Worm (Caenorhabditis elegans): ENCODE results near the gene B0034.5.

Gene B0034.5

DNA sequence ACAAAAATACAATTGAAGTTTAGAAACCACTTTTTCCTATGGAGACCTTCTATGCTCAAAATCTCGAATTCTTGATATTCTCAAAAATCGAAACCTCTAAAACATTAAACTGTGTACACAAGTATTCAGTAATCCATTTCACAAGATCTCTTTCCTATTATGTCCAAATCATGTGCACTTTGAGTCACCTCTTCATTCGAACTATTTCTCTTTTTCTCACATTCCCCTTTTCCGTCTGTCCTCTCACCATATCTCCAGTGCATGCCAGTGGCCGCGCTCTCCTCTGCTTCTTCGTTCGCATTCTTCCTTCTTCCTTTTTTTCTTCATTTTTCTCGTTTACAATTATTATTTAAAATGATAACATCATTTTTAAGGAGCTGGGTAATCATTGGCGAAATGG lies 32.2 kb downstream of the B0034.5 start, which contains the start of gene F28B12.1:
Gene F28B12.1, plus strand, starts transcription at position 335 of the 400 bp plus-strand sequence.
- no peak for TF ChIP-seq nhr-41 (GFP tag; IDR thresholded peaks at IDR 0.05)
- no peak for TF ChIP-seq F44E2.7 (GFP tag; IDR thresholded peaks at IDR 0.05)
- TF ChIP-seq dve-1 (tag; optimal IDR thresholded peaks at IDR 0.05; ENCODE audit: insufficient read depth), result peak; percentile 28
- no peak for TF ChIP-seq mdl-1 (tag; optimal IDR thresholded peaks at IDR 0.05)
- no peak for TF ChIP-seq daf-19 (GFP tag; conservative IDR thresholded peaks at IDR 0.05)
- TF ChIP-seq lin-39 (tag; optimal IDR thresholded peaks at IDR 0.05), result no peak
- no peak for TF ChIP-seq cey-2 (tag; optimal IDR thresholded peaks at IDR 0.05; ENCODE audit: borderline replicate concordance, insufficient read depth)
- TF ChIP-seq hlh-30 (tag; optimal IDR thresholded peaks at IDR 0.05; ENCODE audit: insufficient read depth), result peak; percentile 78
- no peak for TF ChIP-seq ceh-62 (tag; optimal IDR thresholded peaks at IDR 0.05)
- no peak for TF ChIP-seq daf-16 (GFP tag; optimal IDR thresholded peaks at IDR 0.05)
- TF ChIP-seq daf-16 (tag; optimal IDR thresholded peaks at IDR 0.05), result no peak
- no peak for TF ChIP-seq lin-38 (GFP tag; IDR thresholded peaks at IDR 0.05)
- TF ChIP-seq rbr-2 (tag; optimal IDR thresholded peaks at IDR 0.05), result peak; percentile 10
- no peak for TF ChIP-seq arid-1 (GFP tag; conservative IDR thresholded peaks at IDR 0.05)
- no peak for TF ChIP-seq lin-29 (GFP tag; IDR thresholded peaks at IDR 0.05)
- TF ChIP-seq mxl-3 (GFP tag; optimal IDR thresholded peaks at IDR 0.05), result no peak
- TF ChIP-seq F26F4.8 (GFP tag; conservative IDR thresholded peaks at IDR 0.05), result no peak
- TF ChIP-seq ceh-28 (tag; optimal IDR thresholded peaks at IDR 0.05), result no peak
- TF ChIP-seq nhr-6 (tag; optimal IDR thresholded peaks at IDR 0.05), result no peak
- TF ChIP-seq mdt-29 (GFP tag; IDR thresholded peaks at IDR 0.05), result no peak
- no peak for TF ChIP-seq fos-1 (tag; optimal IDR thresholded peaks at IDR 0.05)
- peak; percentile 14 for TF ChIP-seq mep-1 (tag; optimal IDR thresholded peaks at IDR 0.05)
- TF ChIP-seq fkh-10 (GFP tag; optimal IDR thresholded peaks at IDR 0.05), result peak; percentile 16
- no peak for TF ChIP-seq lin-15B (tag; optimal IDR thresholded peaks at IDR 0.05)
- peak in 1 of 2 experiments; percentile 35 for TF ChIP-seq lsy-2 (tag; optimal IDR thresholded peaks at IDR 0.05)
- no peak for TF ChIP-seq aha-1 (tag)
- TF ChIP-seq Y75B8A.6 (GFP tag; IDR thresholded peaks at IDR 0.05), result no peak

DNA sequence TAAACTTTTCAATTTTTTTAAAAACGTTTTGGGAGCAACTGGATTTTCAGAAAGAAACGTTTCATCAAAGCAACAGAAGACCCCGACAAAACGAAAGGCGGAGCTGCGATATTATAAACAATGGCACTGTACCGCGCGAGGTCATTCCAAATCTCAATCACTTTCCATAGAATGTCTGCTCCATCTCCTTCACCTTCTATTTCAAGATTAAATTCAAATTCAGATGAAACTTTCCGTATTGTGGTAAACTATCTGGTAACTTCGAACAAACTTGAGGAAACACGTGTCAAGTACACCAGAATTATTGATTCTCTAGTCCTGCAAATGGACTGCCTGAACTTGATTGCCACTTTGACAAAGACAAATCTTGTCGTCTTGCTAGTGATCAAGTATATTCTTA lies 34.0 kb downstream of the B0034.5 start, which contains the start of gene F28B12.6:
Gene F28B12.6, plus strand, starts transcription at position 49 of the 400 bp plus-strand sequence.
- no peak for TF ChIP-seq dmd-9 (GFP tag; IDR thresholded peaks at IDR 0.05)
- 0 out of 4 replicates have a peak, but pooled peaks of 1 of the 2 experiments have one; percentile 20 for TF ChIP-seq madf-5 (GFP tag; IDR thresholded peaks at IDR 0.05)
- TF ChIP-seq unc-39 (tag; optimal IDR thresholded peaks at IDR 0.05), result no peak
- TF ChIP-seq hif-1 (tag; optimal IDR thresholded peaks at IDR 0.05), result peak in 1 of 2 experiments; percentile 9
- no peak for TF ChIP-seq ama-1 (optimal IDR thresholded peaks at IDR 0.05)
- 0 out of 2 replicates have a peak, but pooled peaks have one; percentile 17 for TF ChIP-seq zfp-3 (GFP tag; conservative IDR thresholded peaks at IDR 0.05)

DNA sequence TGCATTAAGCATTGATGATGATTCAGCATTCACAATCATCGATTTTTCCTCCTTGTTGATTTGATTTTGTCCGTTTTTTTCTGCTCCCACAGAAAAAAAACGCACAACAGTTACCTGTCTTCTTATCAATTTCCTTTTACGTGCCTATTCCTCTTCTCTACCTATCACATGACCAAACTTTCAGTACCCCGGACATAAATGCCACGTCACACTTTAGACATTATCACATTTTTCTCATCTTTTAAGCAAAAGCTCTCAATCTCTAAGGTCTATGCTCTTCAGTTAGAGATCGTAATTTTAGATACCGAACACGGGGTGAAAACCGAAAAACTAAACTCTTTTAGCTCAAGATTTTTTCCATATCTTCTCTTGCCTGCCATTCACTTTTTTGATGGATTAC lies 38.8 kb downstream of the B0034.5 start:
- no peak for TF ChIP-seq zfp-2 (tag; optimal IDR thresholded peaks at IDR 0.05)
- peak; percentile 87 for TF ChIP-seq dmd-6 (GFP tag; IDR thresholded peaks at IDR 0.05)
- TF ChIP-seq nhr-48 (tag; optimal IDR thresholded peaks at IDR 0.05), result peak; percentile 13
- TF ChIP-seq madf-9 (GFP tag; conservative IDR thresholded peaks at IDR 0.05), result no peak
- no peak for TF ChIP-seq R02D3.7 (tag; optimal IDR thresholded peaks at IDR 0.05)
- no peak for TF ChIP-seq nhr-237 (tag; optimal IDR thresholded peaks at IDR 0.05)
- no peak for TF ChIP-seq snpc-1.2 (GFP tag; IDR thresholded peaks at IDR 0.05)
- no peak for TF ChIP-seq aly-2 (tag; optimal IDR thresholded peaks at IDR 0.05)
- no peak for TF ChIP-seq hmg-1.1 (GFP tag; IDR thresholded peaks at IDR 0.05)
- TF ChIP-seq lim-7 (GFP tag; IDR thresholded peaks at IDR 0.05), result no peak
- no peak for TF ChIP-seq ZK337.2 (GFP tag; IDR thresholded peaks at IDR 0.05)
- no peak for TF ChIP-seq fos-1 (tag; optimal IDR thresholded peaks at IDR 0.05)
- no peak for TF ChIP-seq ztf-11 (tag; optimal IDR thresholded peaks at IDR 0.05)
- no peak for TF ChIP-seq egl-43 (GFP tag; IDR thresholded peaks at IDR 0.05)
- no peak for TF ChIP-seq lin-1 (GFP tag; IDR thresholded peaks at IDR 0.05)
- TF ChIP-seq Y105C5A.15 (GFP tag; IDR thresholded peaks at IDR 0.05), result no peak
- no peak for TF ChIP-seq ZK546.5 (tag; optimal IDR thresholded peaks at IDR 0.05)
- TF ChIP-seq dve-1 (tag; optimal IDR thresholded peaks at IDR 0.05; ENCODE audit: insufficient read depth), result peak; percentile 85
- TF ChIP-seq lin-15B (tag; optimal IDR thresholded peaks at IDR 0.05), result no peak
- no peak for TF ChIP-seq lin-38 (GFP tag; IDR thresholded peaks at IDR 0.05)
- no peak for TF ChIP-seq daf-8 (GFP tag; IDR thresholded peaks at IDR 0.05)
- no peak for TF ChIP-seq nhr-41 (GFP tag; IDR thresholded peaks at IDR 0.05)
- no peak for TF ChIP-seq aha-1 (tag)

Data from whole organism, L4 larva.